Fruit fly (Drosophila melanogaster) whole organism, wandering third instar larva: Measurements from ENCODE around the gene CG17782.

Experiments used
- CG32264 ChIP-seq: fragments of 200-800 bp; sonication (Bioruptor generic); optimal IDR thresholded peaks from 2 replicates; lab custom pipeline; 2016; ENCODE audit warnings: missing biosample characterization, missing genetic modification characterization
- Dfd ChIP-seq: fragments of >200 bp; optimal IDR thresholded peaks from 2 replicates; lab custom pipeline; 2017; ENCODE audit warnings: missing biosample characterization, missing genetic modification characterization
- Dif ChIP-seq: fragments of 200-275, 200-300 bp; sonication (Bioruptor generic); optimal IDR thresholded peaks from 2 replicates; lab custom pipeline; 2018; ENCODE audit warnings: missing biosample characterization, missing genetic modification characterization; ENCODE audit not compliant: partially characterized antibody
- GATAd ChIP-seq: sonication (Bioruptor generic); optimal IDR thresholded peaks from 2 replicates; lab custom pipeline; 2016; ENCODE audit warnings: missing biosample characterization, missing genetic modification characterization
- HLH106 ChIP-seq: fragments of 200-800 bp; optimal IDR thresholded peaks from 3 replicates; lab custom pipeline; 2019; ENCODE audit warnings: missing biosample characterization, mild to moderate bottlenecking, missing genetic modification characterization, moderate library complexity
- Hnf4 ChIP-seq: fragments of 200-800 bp; sonication (Bioruptor generic); optimal IDR thresholded peaks from 2 replicates; lab custom pipeline; 2016; ENCODE audit warnings: missing biosample characterization, mild to moderate bottlenecking, missing genetic modification characterization
- Hr78 ChIP-seq: fragments of >200 bp; optimal IDR thresholded peaks from 2 replicates; lab custom pipeline; 2017; ENCODE audit warnings: missing biosample characterization, missing genetic modification characterization
- Hr83 ChIP-seq: fragments of 200-300 bp; sonication (Bioruptor generic); optimal IDR thresholded peaks from 2 replicates; lab custom pipeline; 2016; ENCODE audit warnings: missing biosample characterization, mild to moderate bottlenecking, missing genetic modification characterization, moderate library complexity; ENCODE audit not compliant: poor library complexity, severe bottlenecking
- Jra ChIP-seq: sonication (Bioruptor generic); optimal IDR thresholded peaks from 2 replicates; lab custom pipeline; 2016; ENCODE audit warnings: missing biosample characterization, missing genetic modification characterization
- Mio ChIP-seq: sonication (Bioruptor generic); optimal IDR thresholded peaks from 2 replicates; lab custom pipeline; 2016; ENCODE audit warnings: missing biosample characterization, missing genetic modification characterization
- Myc ChIP-seq: fragments of >200 bp; optimal IDR thresholded peaks from 2 replicates; lab custom pipeline; 2017
- N ChIP-seq: fragments of >200 bp; optimal IDR thresholded peaks from 2 replicates; lab custom pipeline; 2018; ENCODE audit warnings: missing biosample characterization, missing external identifiers, missing genetic modification characterization
- OdsH ChIP-seq: fragments of 200-800 bp; sonication (Bioruptor generic); optimal IDR thresholded peaks from 2 replicates; lab custom pipeline; 2016; ENCODE audit warnings: missing biosample characterization, mild to moderate bottlenecking, missing genetic modification characterization
- Sp1 ChIP-seq: fragments of 200-800 bp; sonication (Bioruptor generic); optimal IDR thresholded peaks from 3 replicates; lab custom pipeline; 2019; ENCODE audit warnings: missing biosample characterization, mild to moderate bottlenecking, missing genetic modification characterization, moderate library complexity
- Vsx2 ChIP-seq: fragments of 200-300, 225-300 bp; sonication (Bioruptor generic); optimal IDR thresholded peaks from 2 replicates; lab custom pipeline; 2018; ENCODE audit warnings: missing biosample characterization, missing genetic modification characterization; ENCODE audit not compliant: partially characterized antibody
- br ChIP-seq: fragments of 200-800 bp; sonication (Bioruptor generic); optimal IDR thresholded peaks from 2 replicates; lab custom pipeline; 2016; ENCODE audit warnings: missing biosample characterization, missing genetic modification characterization
- brk ChIP-seq: fragments of 200-800 bp; sonication (Bioruptor generic); optimal IDR thresholded peaks from 2 replicates; lab custom pipeline; 2016; ENCODE audit warnings: missing biosample characterization, mild to moderate bottlenecking, missing genetic modification characterization
- dl ChIP-seq, 2 experiments: fragments of 175-275, 200-275 bp in 1 of 2; fragments of 200-275 bp in 1 of 2; sonication (Bioruptor generic); optimal IDR thresholded peaks; lab custom pipeline; 2018; ENCODE audit warnings: mild to moderate bottlenecking in 2 of 2, missing biosample characterization in 2 of 2, missing genetic modification characterization in 2 of 2, moderate library complexity in 2 of 2; ENCODE audit not compliant: partially characterized antibody in 2 of 2, insufficient read depth in 1 of 2
- dmrt93B ChIP-seq: fragments of 200-800 bp; sonication (Bioruptor generic); optimal IDR thresholded peaks from 2 replicates; lab custom pipeline; 2018; ENCODE audit warnings: missing biosample characterization, mild to moderate bottlenecking, missing genetic modification characterization
- dsf ChIP-seq: sonication (Bioruptor generic); optimal IDR thresholded peaks from 2 replicates; lab custom pipeline; 2016; ENCODE audit warnings: missing biosample characterization, missing genetic modification characterization, borderline replicate concordance
- foxo ChIP-seq, 2 experiments: fragments of 200-800 bp; sonication (Bioruptor generic); optimal IDR thresholded peaks; 2 replicates in 1 of 2; 3 replicates in 1 of 2; lab custom pipeline; 2016 to 2017; ENCODE audit warnings: missing biosample characterization in 2 of 2, missing genetic modification characterization in 2 of 2
- h ChIP-seq: fragments of 200-800 bp; sonication (Bioruptor generic); optimal IDR thresholded peaks from 3 replicates; lab custom pipeline; 2016; ENCODE audit warnings: missing biosample characterization, mild to moderate bottlenecking, missing genetic modification characterization
- jim ChIP-seq: fragments of 175-275, 200-325 bp; sonication (Bioruptor generic); optimal IDR thresholded peaks from 2 replicates; lab custom pipeline; 2016; ENCODE audit warnings: missing biosample characterization, mild to moderate bottlenecking, missing genetic modification characterization
- lola ChIP-seq: fragments of >200 bp; optimal IDR thresholded peaks from 2 replicates; lab custom pipeline; 2017; ENCODE audit warnings: missing biosample characterization, missing genetic modification characterization
- pan ChIP-seq: fragments of >200 bp; optimal IDR thresholded peaks from 2 replicates; lab custom pipeline; 2017
- psq ChIP-seq: fragments of 200-800 bp; sonication (Bioruptor generic); optimal IDR thresholded peaks from 3 replicates; lab custom pipeline; 2017; ENCODE audit warnings: missing biosample characterization, mild to moderate bottlenecking, missing genetic modification characterization, moderate library complexity
- rgr ChIP-seq: fragments of 200-800 bp; sonication (Bioruptor generic); optimal IDR thresholded peaks from 3 replicates; lab custom pipeline; 2016; ENCODE audit warnings: missing biosample characterization, mild to moderate bottlenecking, missing genetic modification characterization
- sage ChIP-seq: fragments of 200-800 bp; sonication (Bioruptor generic); optimal IDR thresholded peaks from 2 replicates; lab custom pipeline; 2016; ENCODE audit warnings: missing biosample characterization, mild to moderate bottlenecking, missing genetic modification characterization
- sv ChIP-seq: fragments of 200-800 bp; sonication (Bioruptor generic); optimal IDR thresholded peaks from 3 replicates; lab custom pipeline; 2016; ENCODE audit warnings: missing biosample characterization, missing genetic modification characterization
- tai ChIP-seq: sonication (Bioruptor generic); optimal IDR thresholded peaks from 2 replicates; lab custom pipeline; 2016; ENCODE audit warnings: missing biosample characterization, missing genetic modification characterization
- usp ChIP-seq: fragments of >200 bp; optimal IDR thresholded peaks from 2 replicates; lab custom pipeline; 2017; ENCODE audit warnings: missing biosample characterization, missing genetic modification characterization
- woc ChIP-seq: sonication (Bioruptor generic); optimal IDR thresholded peaks from 2 replicates; lab custom pipeline; 2016; ENCODE audit warnings: missing biosample characterization, mild to moderate bottlenecking, missing genetic modification characterization

Gene CG17782

DNA sequence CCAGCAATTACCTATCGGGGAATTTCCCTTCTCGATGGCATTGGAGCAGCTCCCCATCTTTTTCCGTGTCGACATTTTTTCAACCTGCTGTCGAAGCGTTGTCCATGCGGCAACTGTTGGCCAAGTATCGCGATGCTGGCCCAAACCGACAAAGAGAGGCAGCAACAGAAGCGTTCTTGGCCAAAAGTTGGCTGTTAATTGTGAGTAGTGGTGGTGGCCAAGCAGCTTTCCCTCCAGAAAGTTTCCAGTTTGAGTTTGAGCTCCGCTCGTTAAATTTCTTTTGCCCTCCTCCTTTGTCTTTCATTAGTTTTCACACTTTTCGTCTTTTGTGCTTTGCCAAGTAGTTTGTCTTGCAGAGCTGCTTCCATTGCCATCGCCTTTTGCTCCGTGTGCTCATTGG lies at the start of gene CG17782:
Gene CG17782 (minus strand): TSS at position 101 of the 400 bp plus-strand sequence.
- TF ChIP-seq Dif (GFP tag; lab: Kevin White, UChicago) (no peak), Sp1 (GFP tag; lab: Kevin White, UChicago) (no peak), Hnf4 (GFP tag; lab: Kevin White, UChicago) (no peak), usp (GFP tag; lab: Kevin White, UChicago) (no peak), psq (GFP tag; lab: Kevin White, UChicago) (no peak), woc (GFP tag; lab: Kevin White, UChicago) (no peak), Dfd (no peak), dmrt93B (no peak), rgr (GFP tag; lab: Kevin White, UChicago) (no peak), GATAd (GFP tag; lab: Kevin White, UChicago) (no peak), OdsH (GFP tag; lab: Kevin White, UChicago) (no peak)
- TF ChIP-seq, all 38 proteins: peak for 0

DNA sequence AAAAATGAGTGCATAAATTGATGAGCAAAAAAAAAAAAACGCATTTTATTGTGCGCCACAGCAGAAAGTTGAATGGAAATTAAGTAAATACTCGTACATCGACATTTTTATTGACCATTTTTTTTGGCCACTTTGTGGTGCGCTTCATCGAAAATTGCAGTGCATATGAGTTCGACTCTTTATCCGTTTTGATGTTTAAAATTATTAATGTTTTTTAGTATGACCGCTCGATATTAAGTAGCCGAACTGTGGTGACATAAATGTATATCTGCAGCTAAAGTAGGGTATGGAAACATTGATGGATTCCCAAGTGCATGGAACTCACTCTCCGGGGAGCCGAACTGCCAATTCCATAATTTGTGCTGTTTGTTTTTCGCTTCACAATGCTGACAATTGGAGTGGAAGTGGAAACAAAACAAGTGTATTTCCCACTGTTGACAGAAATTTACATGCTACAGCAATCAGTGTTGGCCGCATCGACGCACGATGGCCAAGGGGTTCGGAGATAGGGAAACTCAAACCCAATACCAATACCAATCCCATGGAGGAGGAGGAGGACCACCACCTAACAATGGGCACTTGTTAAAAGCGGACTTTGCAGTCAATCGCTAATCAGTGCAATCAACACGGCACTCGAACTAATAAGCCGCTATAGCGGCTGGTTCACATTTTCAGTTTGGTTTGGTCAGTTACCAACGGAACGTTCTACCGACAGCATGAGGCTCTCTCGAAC lies 19.8 kb upstream of the CG17782 start, which contains the start of gene CG13616:
Gene CG13616 (plus strand): TSS at position 683 of the 733 bp plus-strand sequence.
- TF ChIP-seq Jra (GFP tag; lab: Kevin White, UChicago) (no peak), OdsH (GFP tag; lab: Kevin White, UChicago) (no peak), sage (GFP tag; lab: Kevin White, UChicago) (no peak), dsf (GFP tag; lab: Kevin White, UChicago) (no peak), CG32264 (GFP tag; lab: Kevin White, UChicago) (no peak), foxo (GFP tag; optimal IDR thresholded peaks at IDR 0.05; lab: Kevin White, UChicago) (no peak), woc (GFP tag; lab: Kevin White, UChicago) (no peak), brk (GFP tag; lab: Kevin White, UChicago) (no peak), Vsx2 (GFP tag; lab: Kevin White, UChicago) (no peak), dl (GFP tag; optimal IDR thresholded peaks at IDR 0.05; lab: Kevin White, UChicago; ENCODE audit: insufficient read depth in 1 of 2, partially characterized antibody in 2 of 2) (no peak), Hr78 (GFP tag; lab: Kevin White, UChicago) (no peak), lola (GFP tag; lab: Kevin White, UChicago) (no peak), N (GFP tag; lab: Kevin White, UChicago) (no peak), Hr83 (GFP tag; lab: Kevin White, UChicago) (no peak), Sp1 (GFP tag; lab: Kevin White, UChicago) (no peak), GATAd (GFP tag; lab: Kevin White, UChicago) (no peak), Mio (no peak)

DNA sequence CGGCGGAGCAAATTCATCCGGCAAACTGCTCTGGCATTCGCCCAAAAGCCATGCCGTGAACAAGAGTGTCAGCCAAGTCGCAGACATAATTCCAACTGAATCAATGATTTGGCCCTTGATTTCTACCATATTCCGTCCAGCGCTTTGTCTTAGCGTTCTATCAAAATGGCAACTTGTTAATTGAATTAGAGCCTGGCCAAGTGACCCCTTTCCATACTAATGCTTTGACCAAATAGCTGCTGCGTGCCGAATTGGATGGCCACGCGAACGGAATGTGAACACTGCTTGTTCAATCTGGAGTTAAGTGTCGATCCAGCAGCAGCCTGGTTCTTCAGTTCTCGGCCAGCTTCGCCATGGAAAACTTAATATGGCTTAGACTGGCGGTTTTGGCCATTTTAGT lies 17.7 kb upstream of the CG17782 start, which contains the start of the genes CG5768 and CG13615:
Gene CG5768 (minus strand): TSS at position 101 of the 400 bp plus-strand sequence.
Gene CG13615 (plus strand): TSS at position 280 of the 400 bp plus-strand sequence.
- TF ChIP-seq Sp1 (GFP tag; lab: Kevin White, UChicago): no peak
- no peak for TF ChIP-seq HLH106 (tag; lab: Kevin White, UChicago)

DNA sequence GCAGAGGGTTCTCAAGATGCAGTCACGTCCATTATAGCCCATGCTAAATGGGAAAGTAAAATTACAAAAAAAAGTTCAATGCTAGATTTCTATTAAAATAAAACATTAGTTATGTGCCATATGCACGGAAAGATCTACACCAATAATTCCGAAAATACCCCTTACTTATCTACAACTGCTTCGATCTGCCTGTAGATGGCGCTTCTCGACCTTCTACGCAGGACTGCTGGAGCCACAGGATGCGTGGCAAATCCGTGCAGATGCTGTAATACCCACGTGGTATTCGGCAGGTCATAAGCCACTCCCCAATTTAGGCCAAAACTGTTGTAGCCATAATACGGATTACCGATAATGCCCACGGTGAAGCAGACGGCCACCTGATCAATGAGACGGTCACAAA lies 13.9 kb upstream of the CG17782 start:
- TF ChIP-seq foxo (GFP tag; optimal IDR thresholded peaks at IDR 0.05; lab: Kevin White, UChicago): no peak
- TF ChIP-seq Vsx2 (GFP tag; lab: Kevin White, UChicago): no peak
- no peak for TF ChIP-seq Hr83 (GFP tag; lab: Kevin White, UChicago)
- TF ChIP-seq, all 38 proteins: peak for 0

DNA sequence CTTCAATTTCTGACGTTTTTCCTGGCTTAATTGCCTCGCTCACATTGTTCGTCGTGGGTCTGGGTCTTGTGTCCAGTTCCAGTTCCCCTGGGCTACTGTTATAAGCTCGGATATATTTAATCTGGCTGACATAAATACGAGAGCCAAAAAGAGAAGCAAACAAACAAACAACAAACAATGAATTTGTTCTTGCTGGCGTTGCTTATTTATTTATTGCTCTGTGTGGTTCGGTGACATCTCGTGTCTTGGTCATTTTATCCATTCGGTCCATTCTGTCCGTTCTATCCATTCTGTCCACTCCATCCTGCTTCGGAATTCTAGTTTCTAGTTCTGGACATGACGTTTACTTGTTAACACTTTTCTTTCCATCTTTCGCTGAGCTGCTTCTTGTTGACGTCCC lies 12.4 kb upstream of the CG17782 start, which contains the start of gene CG17780:
Gene CG17780 (minus strand): TSS at position 101 of the 400 bp plus-strand sequence.
- TF ChIP-seq pan (lab: Kevin White, UChicago) (no peak), dsf (GFP tag; lab: Kevin White, UChicago) (no peak), br (GFP tag; lab: Kevin White, UChicago) (no peak), dl (GFP tag; optimal IDR thresholded peaks at IDR 0.05; lab: Kevin White, UChicago; ENCODE audit: insufficient read depth in 1 of 2, partially characterized antibody in 2 of 2) (no peak), CG32264 (GFP tag; lab: Kevin White, UChicago) (no peak), h (GFP tag; lab: Kevin White, UChicago) (no peak), Hr83 (GFP tag; lab: Kevin White, UChicago) (no peak), Hnf4 (GFP tag; lab: Kevin White, UChicago) (no peak), Myc (lab: Kevin White, UChicago) (no peak), jim (GFP tag; lab: Kevin White, UChicago) (no peak), tai (GFP tag; lab: Kevin White, UChicago) (no peak), Jra (GFP tag; lab: Kevin White, UChicago) (no peak), Mio (no peak), sv (GFP tag; lab: Kevin White, UChicago) (no peak), Dif (GFP tag; lab: Kevin White, UChicago) (no peak), brk (GFP tag; lab: Kevin White, UChicago) (no peak), lola (GFP tag; lab: Kevin White, UChicago) (no peak), GATAd (GFP tag; lab: Kevin White, UChicago) (no peak), N (GFP tag; lab: Kevin White, UChicago) (no peak)
